Worm (Caenorhabditis elegans) whole organism, late embryonic: ENCODE measurements around the gene Y41E3.1.
"Not testable (repeated sequence)": the region's sequence is repeated elsewhere in the genome, so short reads cannot be mapped to it uniquely, and the experiment has no call there.

ENCODE experiments used
- ceh-45 ChIP-seq: fragments of 200-800 bp; sonication (Bioruptor generic); IDR thresholded peaks from 2 replicates; pipeline ENCODE4 v1.3.6; 2022; ENCODE audit warnings: missing genetic modification reagents, missing genetic modification characterization, missing compliant biosample characterization
- dve-1 ChIP-seq: sonication (generic microtip); optimal IDR thresholded peaks from 2 replicates; lab custom pipeline; 2017; ENCODE audit warnings: antibody characterized with exemption, mild to moderate bottlenecking, missing genetic modification characterization, missing compliant biosample characterization
- hlh-8 ChIP-seq: sonication (generic microtip); optimal IDR thresholded peaks from 2 replicates; lab custom pipeline; 2016; ENCODE audit warnings: missing genotype, missing genetic modification characterization, missing compliant biosample characterization
- pha-4 ChIP-seq: fragments of 150-350 bp; optimal IDR thresholded peaks from 2 replicates; lab custom pipeline; 2018; ENCODE audit warnings: missing biosample characterization, missing genetic modification reagents, missing genetic modification characterization
- pqm-1 ChIP-seq: sonication (generic microtip); optimal IDR thresholded peaks from 2 replicates; lab custom pipeline; 2016; ENCODE audit warnings: missing genetic modification characterization, missing compliant biosample characterization
- sox-2 ChIP-seq: fragments of 200-800 bp; sonication (Bioruptor generic); IDR thresholded peaks from 2 replicates; pipeline ENCODE4 v1.3.6; 2022; ENCODE audit warnings: missing genetic modification reagents, missing genetic modification characterization, missing compliant biosample characterization
- sox-4 ChIP-seq: sonication (generic microtip); optimal IDR thresholded peaks from 2 replicates; lab custom pipeline; 2017; ENCODE audit warnings: mild to moderate bottlenecking, missing genetic modification characterization, inconsistent platforms, missing compliant biosample characterization
- tbx-2 ChIP-seq: sonication (generic microtip); optimal IDR thresholded peaks from 2 replicates; lab custom pipeline; 2016; ENCODE audit warnings: missing genetic modification characterization, missing compliant biosample characterization
- ztf-16 ChIP-seq: sonication (generic microtip); optimal IDR thresholded peaks from 2 replicates; lab custom pipeline; 2017; ENCODE audit warnings: missing genetic modification characterization, missing compliant biosample characterization

DNA sequence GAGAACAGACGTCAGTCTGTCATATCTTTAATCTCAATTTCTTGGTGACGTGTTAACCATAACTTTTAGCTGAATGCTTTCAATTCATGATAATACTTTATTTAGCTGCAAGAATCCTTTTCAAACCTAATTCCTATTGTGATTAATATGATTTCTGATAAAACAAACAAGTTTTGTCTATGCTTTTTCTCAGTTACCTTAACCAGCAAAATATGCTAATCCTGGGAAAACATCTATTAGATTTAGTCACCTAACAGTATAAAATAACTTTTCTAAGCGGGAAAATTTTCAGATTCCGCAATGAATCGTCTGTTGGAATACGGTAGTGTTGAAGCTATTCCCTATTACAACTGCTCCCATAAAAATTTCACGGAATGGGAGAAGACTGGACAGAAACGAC lies 20.1 kb downstream of the Y41E3.1 start, which contains the start of gene Y57G11C.30:
- TF ChIP-seq pqm-1 (tag; lab: Kevin White, UChicago); sox-4 (tag; lab: Kevin White, UChicago); sox-2 (GFP tag; lab: Robert Waterston, UW); tbx-2 (tag; lab: Kevin White, UChicago); hlh-8; pha-4 (tag; lab: Kevin White, UChicago); ceh-45 (GFP tag; lab: Robert Waterston, UW); dve-1 (tag; lab: Kevin White, UChicago); ztf-16: not testable (repeated sequence)
